Fruit fly (Drosophila melanogaster) ovary, adult (tissue): ENCODE measurements around the gene Cyp12a4.

ENCODE experiments used
- CG17801 ChIP-seq: fragments of 200-800 bp; optimal IDR thresholded peaks from 2 replicates; lab custom pipeline; 2019; ENCODE audit warnings: missing biosample characterization, mild to moderate bottlenecking, missing genetic modification characterization, moderate library complexity; ENCODE audit not compliant: partially characterized antibody

The Cyp12a4 gene

DNA sequence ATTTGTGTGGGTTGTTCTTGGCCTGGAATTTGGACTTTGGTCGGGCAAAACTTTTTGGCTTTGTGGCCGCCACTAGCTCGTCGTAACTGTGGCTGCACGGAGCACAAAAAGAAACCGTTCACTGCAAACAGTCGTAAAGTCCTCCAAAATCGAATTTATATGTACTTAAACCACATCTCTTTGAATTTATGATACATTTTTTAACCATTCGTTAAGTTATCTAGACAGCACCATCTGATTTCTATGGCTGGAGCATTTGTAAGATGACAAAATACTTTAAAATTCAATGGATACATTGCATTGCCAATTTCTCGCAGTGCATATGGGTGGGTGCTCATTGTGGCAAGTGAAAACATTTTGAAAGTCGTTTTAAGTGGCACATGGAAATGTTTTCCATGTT, 30.8 kb upstream of the Cyp12a4 start:
- no peak for TF ChIP-seq CG17801

- no peak for TF ChIP-seq CG17801
These were observed 29.1 kb upstream of the Cyp12a4 start for dm6 chr3R:19105821-19106220.

DNA sequence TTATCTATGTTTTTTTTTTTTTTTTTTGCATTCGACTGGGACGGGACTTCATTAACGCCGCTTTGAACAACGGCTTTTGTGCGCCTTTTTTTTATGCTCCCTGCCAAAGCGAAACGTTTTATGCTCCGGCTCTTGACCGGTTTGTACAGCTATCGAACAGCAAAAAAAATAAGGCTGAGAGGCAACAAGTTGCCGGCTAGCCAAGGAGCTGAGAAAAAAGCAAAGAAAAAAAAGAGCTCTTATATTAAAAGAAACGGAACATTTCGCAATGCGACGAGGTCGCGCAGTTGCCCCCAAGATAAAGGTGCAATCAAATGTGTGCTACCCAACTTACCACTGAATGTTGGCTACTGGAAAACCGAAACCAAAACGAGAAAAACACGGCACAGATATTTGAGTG, 28.5 kb upstream of the Cyp12a4 start:
- TF ChIP-seq CG17801: no peak

DNA sequence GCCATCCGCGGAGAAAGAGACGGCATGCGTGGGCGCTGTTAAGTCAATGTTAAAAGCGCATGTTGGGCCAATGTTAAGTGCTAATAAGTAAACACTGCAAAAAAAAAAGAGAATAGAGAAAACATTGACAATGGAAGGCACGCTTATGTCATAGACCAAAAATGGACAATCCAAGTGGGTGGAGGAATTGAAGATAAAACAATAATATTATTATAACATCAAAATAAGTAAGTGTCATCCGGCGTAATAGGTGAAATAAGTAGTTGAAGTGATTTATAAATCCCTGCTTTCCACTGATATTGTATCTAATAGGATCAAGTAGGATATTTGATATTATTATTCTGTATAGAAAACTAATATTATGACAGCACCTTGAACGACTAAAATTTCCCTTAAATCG, 27.9 kb upstream of the Cyp12a4 start:
- no peak for TF ChIP-seq CG17801

DNA sequence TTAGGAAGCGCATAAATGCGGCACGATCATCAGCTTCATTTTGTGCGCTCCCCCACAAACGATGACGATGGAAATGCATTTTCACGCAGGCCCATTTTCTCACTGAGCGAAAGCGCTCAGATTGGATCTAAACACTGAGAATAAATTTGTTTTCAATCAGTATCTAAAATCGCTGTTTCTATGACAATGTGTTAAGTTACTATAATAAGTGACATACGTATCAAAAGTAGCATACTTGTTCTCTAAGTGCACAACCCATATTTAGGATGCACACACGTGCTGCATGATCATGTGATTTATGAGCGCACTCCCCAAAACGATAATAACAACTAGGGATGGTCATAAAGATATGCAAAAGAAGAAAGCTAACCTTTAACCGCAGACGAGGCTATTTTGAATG, 26.8 kb upstream of the Cyp12a4 start:
- TF ChIP-seq CG17801: no peak

dm6 chr3R:19111159-19111558, 23.8 kb upstream of the Cyp12a4 start:
- no peak for TF ChIP-seq CG17801

- TF ChIP-seq CG17801: no peak
These were observed 22.6 kb upstream of the Cyp12a4 start for dm6 chr3R:19112372-19112771.

DNA sequence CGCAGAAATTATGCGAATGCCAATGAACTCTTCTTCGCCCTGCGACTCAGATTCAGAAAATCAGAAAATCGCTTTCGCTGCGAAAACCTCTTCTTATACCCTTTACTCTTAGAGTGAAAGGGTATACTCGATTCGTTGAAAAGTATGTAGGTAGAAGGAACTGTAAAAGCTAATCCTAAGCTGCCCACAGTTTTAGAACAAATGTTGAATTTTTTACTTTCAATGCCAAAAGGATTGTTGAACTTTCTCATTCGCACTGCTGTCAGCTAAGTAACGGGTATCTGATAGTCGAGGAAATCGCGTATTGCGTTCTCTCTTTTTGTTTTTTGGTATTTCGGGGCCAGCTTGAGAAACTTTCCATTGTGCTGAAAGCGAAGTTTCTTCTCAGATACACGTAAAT, 21.1 kb upstream of the Cyp12a4 start:
- TF ChIP-seq CG17801: peak; percentile 77

DNA sequence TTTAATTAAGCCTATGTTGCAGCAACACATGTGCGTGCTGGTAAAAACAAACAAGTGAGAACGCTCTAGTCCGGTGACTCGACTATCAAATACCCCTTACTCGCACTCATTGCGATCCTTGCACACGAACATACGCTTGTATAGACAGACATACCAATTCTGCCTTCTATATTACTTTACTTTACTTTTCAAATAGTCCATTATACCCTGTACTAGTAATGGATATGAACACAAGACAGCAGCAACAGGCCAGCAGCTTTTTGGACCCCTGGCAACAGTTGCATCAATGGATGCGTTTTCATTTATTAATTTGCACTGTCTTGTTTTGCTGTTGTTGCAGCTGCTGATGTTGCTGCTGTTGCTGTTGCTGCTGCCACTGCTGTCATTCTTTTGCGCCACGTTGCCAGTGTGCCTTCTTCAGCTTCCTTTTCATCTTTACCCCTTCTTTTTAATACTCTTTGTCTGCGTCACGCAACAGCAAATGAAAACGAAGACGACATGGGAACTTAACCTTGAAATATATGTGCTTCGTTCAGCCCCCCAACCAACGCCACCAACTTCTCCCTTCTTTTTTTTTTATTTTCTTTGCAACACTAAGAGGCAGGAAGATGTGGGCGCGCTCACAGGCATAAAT, 16.3 kb upstream of the Cyp12a4 start:
- TF ChIP-seq CG17801: no peak

DNA sequence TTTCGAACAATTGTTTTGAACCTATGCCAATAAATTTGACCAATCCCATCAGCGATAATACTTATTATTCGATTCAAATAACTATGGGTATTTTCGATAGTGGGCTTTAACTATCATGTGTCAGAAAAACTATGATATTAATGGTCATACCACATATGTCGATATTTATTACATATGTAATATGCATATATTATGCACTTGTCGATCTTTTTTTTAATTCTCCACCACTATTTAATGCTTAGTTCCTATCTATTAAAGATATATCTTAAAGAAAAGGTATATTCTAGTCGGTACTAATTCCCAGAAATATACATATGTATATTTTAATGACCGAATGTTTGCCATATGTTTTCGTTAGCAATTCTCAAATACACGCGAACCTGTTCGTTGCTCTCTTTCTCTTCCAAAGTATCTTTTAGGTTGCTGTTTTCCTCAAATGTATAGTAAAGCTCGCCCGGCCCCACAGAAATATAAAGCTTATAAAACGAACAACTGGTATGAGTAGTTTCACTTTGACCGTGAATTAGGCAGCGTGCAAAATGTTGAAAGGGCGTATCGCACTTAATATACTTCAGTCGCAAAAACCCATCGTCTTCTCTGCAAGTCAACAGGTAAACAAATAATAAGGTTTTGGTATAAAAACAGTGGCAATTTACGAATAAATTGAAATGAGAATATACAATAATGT, 2.7 kb upstream of the Cyp12a4 start, which contains the start of gene Cyp12a5:
Gene Cyp12a5 (plus strand): TSS at position 503 of the 688 bp plus-strand sequence.
- no peak for TF ChIP-seq CG17801

DNA sequence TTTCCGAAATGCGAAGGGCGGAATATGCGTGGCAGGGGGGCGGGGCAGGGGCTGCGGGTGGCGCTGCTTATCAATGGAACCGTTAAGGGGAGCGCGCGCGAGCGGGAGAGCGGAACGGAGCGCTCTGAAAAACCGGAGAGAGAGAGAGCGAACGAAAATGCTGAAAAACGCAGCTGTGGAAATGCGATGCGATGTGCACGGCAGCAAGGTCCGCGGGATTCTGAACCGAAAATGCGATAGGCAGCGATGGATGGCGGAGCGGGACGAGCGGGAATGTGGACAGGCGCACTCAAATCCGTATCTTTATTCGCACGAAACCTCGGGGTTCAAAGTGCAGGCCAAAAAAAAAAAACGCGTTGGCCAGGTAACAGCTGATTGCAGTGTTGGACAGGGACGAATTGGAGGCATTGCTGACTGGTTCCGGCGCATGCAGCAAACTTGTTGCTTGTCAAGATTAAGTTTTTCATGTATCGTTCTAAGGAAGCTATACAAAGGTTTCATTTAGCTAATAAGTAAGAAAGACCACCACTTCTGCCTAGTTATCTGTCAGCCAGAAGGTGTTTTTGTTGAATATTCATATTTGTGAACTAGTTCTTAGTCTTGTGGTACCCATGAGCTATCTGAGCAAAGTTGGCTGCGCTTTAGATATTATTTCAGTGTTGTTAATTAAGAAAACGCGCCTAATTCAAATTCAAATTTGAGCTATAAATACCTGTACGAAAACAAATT, 12.7 kb downstream of the Cyp12a4 start, which contains the start of gene Ppcs:
Gene Ppcs (minus strand): TSS at position 400 of the 729 bp plus-strand sequence.
- peak; percentile 72 for TF ChIP-seq CG17801

dm6 chr3R:19150856-19151651, 16.1 kb downstream of the Cyp12a4 start:
- TF ChIP-seq CG17801: no peak

DNA sequence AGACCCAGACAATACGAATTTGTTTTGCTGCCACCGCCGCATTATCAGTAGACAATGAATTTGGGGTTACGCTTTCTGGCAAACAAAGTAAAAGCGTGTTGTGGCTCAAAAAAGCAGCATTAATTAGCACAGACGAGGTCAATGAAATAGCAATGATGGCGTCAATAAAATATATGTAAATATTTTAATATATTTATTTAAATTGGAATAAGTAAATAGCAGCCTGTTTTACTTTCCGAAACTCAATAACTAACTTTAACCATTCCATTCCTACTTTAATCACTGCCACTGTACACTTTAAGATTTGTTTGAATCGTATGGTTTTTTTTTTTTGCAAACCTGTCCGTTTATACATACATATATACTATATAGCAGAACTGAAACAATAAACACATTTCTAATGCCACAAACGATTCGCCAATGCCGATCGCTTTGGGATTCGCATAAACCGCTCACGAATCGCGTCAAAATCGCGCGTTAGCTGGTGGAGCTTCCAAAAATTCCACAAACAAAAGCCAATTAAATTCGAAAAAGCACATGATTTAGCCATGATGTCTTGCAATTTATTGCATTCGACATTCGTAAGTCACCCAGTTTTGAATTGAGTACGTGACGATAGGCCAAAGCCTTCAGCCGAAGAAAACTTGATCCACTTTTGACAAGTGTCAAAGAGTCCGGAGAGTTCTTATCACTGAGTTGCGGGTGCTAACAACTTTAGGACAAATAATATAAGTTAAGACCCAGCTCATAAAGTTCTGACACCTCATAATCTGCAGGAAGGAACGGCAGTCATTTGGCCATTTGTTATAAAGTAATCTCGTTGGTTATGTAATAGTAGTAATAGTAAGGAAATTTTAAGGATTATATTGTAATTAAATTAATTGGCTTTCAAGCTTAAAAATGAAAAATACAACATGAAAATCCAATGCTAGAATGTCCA, 17.2 kb downstream of the Cyp12a4 start:
- TF ChIP-seq CG17801: no peak

- TF ChIP-seq CG17801: no peak
These were observed 17.9 kb downstream of the Cyp12a4 start for dm6 chr3R:19152835-19153234.

dm6 chr3R:19153502-19153983, 18.6 kb downstream of the Cyp12a4 start, which contains the start of gene CG5835:
Gene CG5835 (minus strand): TSS chr3R:19153686.
- TF ChIP-seq CG17801: peak; percentile 50
